Worm (Caenorhabditis elegans): Measurements from ENCODE around the gene tag-293.

Gene tag-293

ce11 chrV:7355464-7355863 is at the start of gene tag-293:
TSS of gene tag-293 (minus strand) at chrV:7355564.
- TF ChIP-seq nhr-12 (tag; optimal IDR thresholded peaks at IDR 0.05): no peak
- no peak for TF ChIP-seq nhr-237 (tag; optimal IDR thresholded peaks at IDR 0.05)
- TF ChIP-seq mab-5 (tag; optimal IDR thresholded peaks at IDR 0.05): no peak
- no peak for TF ChIP-seq elt-1 (tag; optimal IDR thresholded peaks at IDR 0.05; ENCODE audit: borderline replicate concordance, insufficient read depth)
- no peak for TF ChIP-seq elt-3 (tag; optimal IDR thresholded peaks at IDR 0.05)

ce11 chrV:7403501-7403900 is 48.1 kb upstream of the tag-293 start:
- TF ChIP-seq unc-39 (tag; optimal IDR thresholded peaks at IDR 0.05) (no peak), zip-8 (tag; optimal IDR thresholded peaks at IDR 0.05) (no peak), drap-1 (GFP tag; optimal IDR thresholded peaks at IDR 0.05) (no peak), nhr-2 (tag; optimal IDR thresholded peaks at IDR 0.05) (no peak), mep-1 (tag; optimal IDR thresholded peaks at IDR 0.05) (no peak)

- no peak for TF ChIP-seq unc-62 (GFP tag; optimal IDR thresholded peaks at IDR 0.05)
- TF ChIP-seq mab-5 (tag; optimal IDR thresholded peaks at IDR 0.05): no peak
- TF ChIP-seq mls-2 (tag; optimal IDR thresholded peaks at IDR 0.05): no peak
- no peak for TF ChIP-seq zip-8 (tag; optimal IDR thresholded peaks at IDR 0.05)
- TF ChIP-seq lsy-2 (tag; optimal IDR thresholded peaks at IDR 0.05): no peak
- no peak for TF ChIP-seq elt-3 (tag; optimal IDR thresholded peaks at IDR 0.05)
- no peak for TF ChIP-seq snpc-4 (tag; optimal IDR thresholded peaks at IDR 0.05)
- TF ChIP-seq nhr-76 (tag; optimal IDR thresholded peaks at IDR 0.05): no peak
- no peak for TF ChIP-seq cnd-1 (tag; optimal IDR thresholded peaks at IDR 0.05)
- TF ChIP-seq mep-1 (tag; optimal IDR thresholded peaks at IDR 0.05): no peak
- no peak for TF ChIP-seq ceh-83 (GFP tag; optimal IDR thresholded peaks at IDR 0.05)
- no peak for TF ChIP-seq sem-2 (GFP tag; optimal IDR thresholded peaks at IDR 0.05)
- no peak for TF ChIP-seq nhr-2 (tag; optimal IDR thresholded peaks at IDR 0.05)
- TF ChIP-seq nhr-12 (tag; optimal IDR thresholded peaks at IDR 0.05): no peak
- TF ChIP-seq lin-13 (tag; optimal IDR thresholded peaks at IDR 0.05): no peak
- no peak for TF ChIP-seq sptf-1 (tag; optimal IDR thresholded peaks at IDR 0.05)
- no peak for TF ChIP-seq unc-39 (tag; optimal IDR thresholded peaks at IDR 0.05)
Measured at ce11 chrV:7402355-7402754, 47.0 kb upstream of the tag-293 start, which contains the start of gene srj-13. TSS of gene srj-13 (plus strand) at chrV:7402655.

ce11 chrV:7400588-7400987 is 45.2 kb upstream of the tag-293 start, which contains the start of gene srx-60:
TSS of gene srx-60 (plus strand) at chrV:7400888.
- TF ChIP-seq bed-3 (GFP tag; optimal IDR thresholded peaks at IDR 0.05) (no peak), drap-1 (GFP tag; optimal IDR thresholded peaks at IDR 0.05) (no peak), blmp-1 (tag; optimal IDR thresholded peaks at IDR 0.05) (no peak), elt-3 (tag; optimal IDR thresholded peaks at IDR 0.05) (no peak), sptf-1 (tag; optimal IDR thresholded peaks at IDR 0.05) (no peak), sem-2 (GFP tag; optimal IDR thresholded peaks at IDR 0.05) (no peak), mls-2 (tag; optimal IDR thresholded peaks at IDR 0.05) (no peak), nhr-28 (tag; optimal IDR thresholded peaks at IDR 0.05) (no peak), flh-1 (GFP tag; optimal IDR thresholded peaks at IDR 0.05) (no peak), ceh-43 (GFP tag; optimal IDR thresholded peaks at IDR 0.05) (no peak), tbx-8 (GFP tag; optimal IDR thresholded peaks at IDR 0.05) (no peak), ces-1 (GFP tag; optimal IDR thresholded peaks at IDR 0.05) (no peak), M03D4.4 (tag; optimal IDR thresholded peaks at IDR 0.05) (no peak), elt-1 (tag; optimal IDR thresholded peaks at IDR 0.05; ENCODE audit: borderline replicate concordance, insufficient read depth) (no peak), zip-8 (tag; optimal IDR thresholded peaks at IDR 0.05) (no peak), lsy-2 (tag; optimal IDR thresholded peaks at IDR 0.05) (no peak), snpc-4 (tag; optimal IDR thresholded peaks at IDR 0.05) (no peak)

- TF ChIP-seq sptf-1 (tag; optimal IDR thresholded peaks at IDR 0.05) (no peak), nhr-2 (tag; optimal IDR thresholded peaks at IDR 0.05) (no peak), elt-1 (tag; optimal IDR thresholded peaks at IDR 0.05; ENCODE audit: borderline replicate concordance, insufficient read depth) (no peak), tbx-8 (GFP tag; optimal IDR thresholded peaks at IDR 0.05) (no peak), unc-62 (GFP tag; optimal IDR thresholded peaks at IDR 0.05) (no peak), M03D4.4 (tag; optimal IDR thresholded peaks at IDR 0.05) (no peak), sem-2 (GFP tag; optimal IDR thresholded peaks at IDR 0.05) (no peak), drap-1 (GFP tag; optimal IDR thresholded peaks at IDR 0.05) (no peak), zip-8 (tag; optimal IDR thresholded peaks at IDR 0.05) (no peak)
Measured at ce11 chrV:7400095-7400494, 44.7 kb upstream of the tag-293 start, which contains the start of gene cnc-9. TSS of gene cnc-9 (minus strand) at chrV:7400195.

- TF ChIP-seq lsy-2 (tag; optimal IDR thresholded peaks at IDR 0.05): no peak
- no peak for TF ChIP-seq nhr-28 (tag; optimal IDR thresholded peaks at IDR 0.05)
- TF ChIP-seq sem-2 (GFP tag; optimal IDR thresholded peaks at IDR 0.05): no peak
- no peak for TF ChIP-seq nhr-12 (tag; optimal IDR thresholded peaks at IDR 0.05)
- TF ChIP-seq nhr-2 (tag; optimal IDR thresholded peaks at IDR 0.05): no peak
- TF ChIP-seq unc-39 (tag; optimal IDR thresholded peaks at IDR 0.05): no peak
- TF ChIP-seq ceh-43 (GFP tag; optimal IDR thresholded peaks at IDR 0.05): no peak
- TF ChIP-seq M03D4.4 (tag; optimal IDR thresholded peaks at IDR 0.05): no peak
- no peak for TF ChIP-seq hlh-1 (tag; optimal IDR thresholded peaks at IDR 0.05)
- TF ChIP-seq flh-1 (GFP tag; optimal IDR thresholded peaks at IDR 0.05): no peak
- no peak for TF ChIP-seq drap-1 (GFP tag; optimal IDR thresholded peaks at IDR 0.05)
- no peak for TF ChIP-seq unc-62 (GFP tag; optimal IDR thresholded peaks at IDR 0.05)
- no peak for TF ChIP-seq bed-3 (GFP tag; optimal IDR thresholded peaks at IDR 0.05)
- no peak for TF ChIP-seq ham-2 (GFP tag; optimal IDR thresholded peaks at IDR 0.05)
- TF ChIP-seq mab-5 (tag; optimal IDR thresholded peaks at IDR 0.05): no peak
- no peak for TF ChIP-seq mls-2 (tag; optimal IDR thresholded peaks at IDR 0.05)
- no peak for TF ChIP-seq elt-1 (tag; optimal IDR thresholded peaks at IDR 0.05; ENCODE audit: borderline replicate concordance, insufficient read depth)
- TF ChIP-seq ceh-39 (tag; optimal IDR thresholded peaks at IDR 0.05): no peak
- no peak for TF ChIP-seq snpc-4 (tag; optimal IDR thresholded peaks at IDR 0.05)
- no peak for TF ChIP-seq blmp-1 (tag; optimal IDR thresholded peaks at IDR 0.05)
Measured at ce11 chrV:7399202-7399601, 43.8 kb upstream of the tag-293 start, which contains the start of gene gst-41. TSS of gene gst-41 (minus strand) at chrV:7399302.
